Fruit fly (Drosophila melanogaster) whole organism, embryonic: ENCODE measurements around the gene Rip11.

ENCODE experiments used
- ATbp ChIP-seq: fragments of 200-800 bp; sonication (Bioruptor generic); optimal IDR thresholded peaks from 2 replicates; lab custom pipeline; 2017; ENCODE audit warnings: missing biosample characterization, mild to moderate bottlenecking, missing genetic modification characterization, missing genetic modification reagents
- Atf-2 ChIP-seq: fragments of 200-800 bp; sonication (Bioruptor generic); optimal IDR thresholded peaks from 2 replicates; lab custom pipeline; 2016; ENCODE audit warnings: missing biosample characterization, missing genetic modification characterization
- CG12071 ChIP-seq: fragments of 200-800 bp; sonication (Bioruptor generic); optimal IDR thresholded peaks from 3 replicates; lab custom pipeline; 2018; ENCODE audit warnings: missing biosample characterization, mild to moderate bottlenecking, missing genetic modification characterization
- CG12942 ChIP-seq: fragments of 200-800 bp; sonication (Bioruptor generic); optimal IDR thresholded peaks from 3 replicates; lab custom pipeline; 2016; ENCODE audit warnings: missing biosample characterization, missing genetic modification characterization
- CG13287 ChIP-seq: fragments of 200-800 bp; sonication (Bioruptor generic); IDR thresholded peaks from 2 replicates; pipeline ENCODE4 v1.3.6; 2022; ENCODE audit warnings: missing biosample characterization, missing genetic modification characterization; ENCODE audit not compliant: partially characterized antibody
- CG14710 ChIP-seq: fragments of 200-800 bp; sonication (Bioruptor generic); optimal IDR thresholded peaks from 3 replicates; lab custom pipeline; 2019; ENCODE audit warnings: missing biosample characterization, mild to moderate bottlenecking, missing genetic modification characterization, moderate library complexity
- CG17829 ChIP-seq: fragments of 200-800 bp; optimal IDR thresholded peaks from 2 replicates; lab custom pipeline; 2019; ENCODE audit warnings: missing biosample characterization, mild to moderate bottlenecking, missing genetic modification characterization, moderate library complexity
- CG1792 ChIP-seq: fragments of 200-800 bp; sonication (Bioruptor generic); optimal IDR thresholded peaks from 2 replicates; lab custom pipeline; 2016; ENCODE audit warnings: missing biosample characterization, missing genetic modification characterization
- CG18599 ChIP-seq: fragments of 200-800 bp; sonication (Bioruptor generic); optimal IDR thresholded peaks from 3 replicates; lab custom pipeline; 2017; ENCODE audit warnings: missing biosample characterization, missing genetic modification characterization, mild to moderate bottlenecking, moderate library complexity, missing genetic modification reagents
- CG30431 ChIP-seq: fragments of 200-800 bp; sonication (Bioruptor generic); optimal IDR thresholded peaks from 2 replicates; lab custom pipeline; 2017; ENCODE audit warnings: missing biosample characterization, missing genetic modification characterization
- CG31388 ChIP-seq: fragments of 200-800 bp; sonication (Bioruptor generic); optimal IDR thresholded peaks from 2 replicates; lab custom pipeline; 2016; ENCODE audit warnings: missing biosample characterization, missing genetic modification characterization
- CG34224 ChIP-seq: fragments of 200-800 bp; sonication (Bioruptor generic); IDR thresholded peaks from 3 replicates; pipeline ENCODE4 v1.3.6; 2022; ENCODE audit warnings: missing biosample characterization, missing genetic modification characterization; ENCODE audit not compliant: partially characterized antibody
- CG3847 ChIP-seq: fragments of 200-800 bp; sonication (Bioruptor generic); IDR thresholded peaks from 2 replicates; pipeline ENCODE4 v1.3.6; 2022; ENCODE audit warnings: missing biosample characterization, missing genetic modification characterization
- CG7271 ChIP-seq: fragments of 200-800 bp; sonication (Bioruptor generic); optimal IDR thresholded peaks from 2 replicates; lab custom pipeline; 2018; ENCODE audit warnings: missing biosample characterization, mild to moderate bottlenecking, missing genetic modification characterization, moderate library complexity
- CG7928 ChIP-seq: fragments of 200-800 bp; sonication (Bioruptor generic); optimal IDR thresholded peaks from 2 replicates; lab custom pipeline; 2017; ENCODE audit warnings: missing biosample characterization, mild to moderate bottlenecking, missing genetic modification characterization
- CG7963 ChIP-seq: fragments of 200-800 bp; sonication (Bioruptor generic); IDR thresholded peaks from 3 replicates; pipeline ENCODE4 v1.3.6; 2022; ENCODE audit warnings: missing biosample characterization, missing genetic modification characterization; ENCODE audit not compliant: partially characterized antibody
- CG8765 ChIP-seq: fragments of 200-800 bp; sonication (Bioruptor generic); IDR thresholded peaks from 2 replicates; pipeline ENCODE4 v1.3.6; 2022; ENCODE audit warnings: missing biosample characterization, missing genetic modification characterization
- CG9609 ChIP-seq: fragments of 200-800 bp; sonication (Bioruptor generic); optimal IDR thresholded peaks from 3 replicates; lab custom pipeline; 2016; ENCODE audit warnings: missing biosample characterization, missing genetic modification characterization
- CHES-1-like ChIP-seq: fragments of 200-800 bp; sonication (Bioruptor generic); optimal IDR thresholded peaks from 2 replicates; lab custom pipeline; 2016; ENCODE audit warnings: missing biosample characterization, missing genetic modification characterization
- Dbx ChIP-seq: fragments of 200-800 bp; sonication (Bioruptor generic); IDR thresholded peaks from 3 replicates; pipeline ENCODE4 v1.3.6; 2022; ENCODE audit warnings: missing biosample characterization, missing genetic modification characterization
- Dref ChIP-seq: fragments of 200-800 bp; sonication (Bioruptor generic); IDR thresholded peaks from 2 replicates; pipeline ENCODE4 v1.3.6; 2022; ENCODE audit warnings: missing biosample characterization, missing genetic modification characterization
- Ets97D ChIP-seq: fragments of 200-800 bp; sonication (Bioruptor generic); optimal IDR thresholded peaks from 3 replicates; lab custom pipeline; 2016; ENCODE audit warnings: missing biosample characterization, missing genetic modification characterization
- Fer1 ChIP-seq: fragments of 200-800 bp; sonication (Bioruptor generic); optimal IDR thresholded peaks from 2 replicates; lab custom pipeline; 2017; ENCODE audit warnings: missing biosample characterization, mild to moderate bottlenecking, missing genetic modification characterization
- Hr51 ChIP-seq, 2 experiments: fragments of 200-800 bp; sonication (Bioruptor generic); optimal IDR thresholded peaks; 2 replicates in 1 of 2; 3 replicates in 1 of 2; lab custom pipeline; 2016 to 2018; ENCODE audit warnings: missing biosample characterization in 2 of 2, missing genetic modification characterization in 2 of 2, mild to moderate bottlenecking in 1 of 2, moderate library complexity in 1 of 2
- Kr ChIP-seq: fragments of 200-800 bp; sonication (Bioruptor generic); optimal IDR thresholded peaks from 2 replicates; lab custom pipeline; 2017; ENCODE audit warnings: missing biosample characterization, mild to moderate bottlenecking, missing genetic modification characterization
- MESR4 ChIP-seq: fragments of 200-800 bp; sonication (Bioruptor generic); optimal IDR thresholded peaks from 2 replicates; lab custom pipeline; 2018; ENCODE audit warnings: missing biosample characterization, mild to moderate bottlenecking, missing genetic modification characterization, moderate library complexity
- NK7.1 ChIP-seq: fragments of 200-800 bp; sonication (Bioruptor generic); optimal IDR thresholded peaks from 3 replicates; lab custom pipeline; 2016; ENCODE audit warnings: missing biosample characterization, missing genetic modification characterization
- Nf-YB ChIP-seq: fragments of 200-800 bp; sonication (Bioruptor generic); optimal IDR thresholded peaks from 3 replicates; lab custom pipeline; 2019; ENCODE audit warnings: missing biosample characterization, mild to moderate bottlenecking, missing genetic modification characterization, moderate library complexity
- Oaz ChIP-seq: fragments of 200-800 bp; sonication (Bioruptor generic); IDR thresholded peaks from 2 replicates; pipeline ENCODE4 v1.3.6; 2022; ENCODE audit warnings: missing biosample characterization, missing genetic modification characterization
- Rx ChIP-seq: fragments of 200-800 bp; sonication (Bioruptor generic); IDR thresholded peaks from 2 replicates; pipeline ENCODE4 v1.3.6; 2022; ENCODE audit warnings: missing biosample characterization, missing genetic modification characterization
- TFAM ChIP-seq: fragments of 200-800 bp; sonication (Bioruptor generic); optimal IDR thresholded peaks from 2 replicates; lab custom pipeline; 2017; ENCODE audit warnings: missing biosample characterization, missing genetic modification characterization, inconsistent platforms
- Taf1 ChIP-seq: fragments of 200-800 bp; sonication (Bioruptor generic); IDR thresholded peaks from 2 replicates; pipeline ENCODE4 v1.3.6; 2022; ENCODE audit warnings: missing biosample characterization, missing genetic modification characterization
- Usf ChIP-seq: fragments of 200-800 bp; sonication (Bioruptor generic); optimal IDR thresholded peaks from 2 replicates; lab custom pipeline; 2017; ENCODE audit warnings: missing genotype, missing biosample characterization, missing genetic modification characterization
- ato ChIP-seq: fragments of 200-800 bp; sonication (Bioruptor generic); IDR thresholded peaks from 2 replicates; pipeline ENCODE4 v1.3.6; 2022; ENCODE audit warnings: missing biosample characterization, missing genetic modification characterization; ENCODE audit not compliant: partially characterized antibody
- dmrt11E ChIP-seq: fragments of 200-800 bp; sonication (Bioruptor generic); optimal IDR thresholded peaks from 3 replicates; lab custom pipeline; 2018; ENCODE audit warnings: missing biosample characterization, mild to moderate bottlenecking, missing genetic modification characterization, moderate library complexity
- exex ChIP-seq: fragments of 200-800 bp; sonication (Bioruptor generic); optimal IDR thresholded peaks from 4 replicates; lab custom pipeline; 2018; ENCODE audit warnings: missing biosample characterization, mild to moderate bottlenecking, missing genetic modification characterization, moderate library complexity
- hkb ChIP-seq, 2 experiments: fragments of 200-800 bp in 1 of 2; fragments of >200 bp in 1 of 2; sonication (Bioruptor generic) in 1 of 2; IDR thresholded peaks in 1 of 2; optimal IDR thresholded peaks in 1 of 2; 2 replicates each; pipeline versions ENCODE4 v1.3.6 to Lab custom; 2017 to 2022; ENCODE audit warnings: missing biosample characterization in 1 of 2, missing genetic modification characterization in 1 of 2
- lab ChIP-seq: fragments of 200-800 bp; sonication (Bioruptor generic); optimal IDR thresholded peaks from 3 replicates; lab custom pipeline; 2017; ENCODE audit warnings: missing biosample characterization, missing genetic modification characterization, mild to moderate bottlenecking, moderate library complexity, missing genetic modification reagents
- pho ChIP-seq: fragments of 200-800 bp; sonication (Bioruptor generic); optimal IDR thresholded peaks from 2 replicates; lab custom pipeline; 2016; ENCODE audit warnings: missing biosample characterization, missing genetic modification characterization
- phol ChIP-seq: fragments of 200-800 bp; sonication (Bioruptor generic); optimal IDR thresholded peaks from 3 replicates; lab custom pipeline; 2018; ENCODE audit warnings: missing biosample characterization, mild to moderate bottlenecking, missing genetic modification characterization, moderate library complexity
- sima ChIP-seq: fragments of 200-800 bp; sonication (Bioruptor generic); optimal IDR thresholded peaks from 2 replicates; lab custom pipeline; 2016; ENCODE audit warnings: missing biosample characterization, missing genetic modification characterization
- slp2 ChIP-seq: fragments of 200-800 bp; sonication (Bioruptor generic); optimal IDR thresholded peaks from 2 replicates; lab custom pipeline; 2016; ENCODE audit warnings: missing biosample characterization, missing genetic modification characterization
- sob ChIP-seq: fragments of 200-800 bp; sonication (Bioruptor generic); IDR thresholded peaks from 2 replicates; pipeline ENCODE4 v1.3.6; 2022; ENCODE audit warnings: missing biosample characterization, missing genetic modification characterization
- tna ChIP-seq: fragments of 200-800 bp; sonication (Bioruptor generic); IDR thresholded peaks from 2 replicates; pipeline ENCODE4 v1.3.6; 2022; ENCODE audit warnings: missing biosample characterization, missing genetic modification characterization; ENCODE audit not compliant: partially characterized antibody
- trem ChIP-seq: fragments of 200-800 bp; optimal IDR thresholded peaks from 3 replicates; lab custom pipeline; 2019; ENCODE audit warnings: missing biosample characterization, mild to moderate bottlenecking, missing genetic modification characterization, moderate library complexity
- twi ChIP-seq: fragments of 200-800 bp; optimal IDR thresholded peaks from 2 replicates; lab custom pipeline; 2019; ENCODE audit warnings: missing biosample characterization, mild to moderate bottlenecking, missing genetic modification characterization, moderate library complexity
- unc-4 ChIP-seq: fragments of 200-800 bp; sonication (Bioruptor generic); IDR thresholded peaks from 2 replicates; pipeline ENCODE4 v1.3.6; 2022; ENCODE audit warnings: missing biosample characterization, missing genetic modification characterization; ENCODE audit not compliant: partially characterized antibody
- vfl ChIP-seq: fragments of 200-800 bp; sonication (Bioruptor generic); optimal IDR thresholded peaks from 2 replicates; lab custom pipeline; 2016; ENCODE audit warnings: missing biosample characterization, missing genetic modification characterization
- wor ChIP-seq: fragments of 200-800 bp; sonication (Bioruptor generic); IDR thresholded peaks from 2 replicates; pipeline ENCODE4 v1.3.6; 2022; ENCODE audit warnings: missing biosample characterization, missing genetic modification characterization
- zf30C ChIP-seq: fragments of 200-800 bp; sonication (Bioruptor generic); optimal IDR thresholded peaks from 3 replicates; lab custom pipeline; 2018; ENCODE audit warnings: missing biosample characterization, mild to moderate bottlenecking, missing genetic modification characterization
- zfh1 ChIP-seq: fragments of 200-800 bp; sonication (Bioruptor generic); IDR thresholded peaks from 3 replicates; pipeline ENCODE4 v1.3.6; 2022; ENCODE audit warnings: missing biosample characterization, missing genetic modification characterization

Rip11 gene

dm6 chrX:18652879-18653278 is 5.4 kb upstream of the Rip11 start, which contains the start of gene Ing3 (continued):
- TF ChIP-seq Nf-YB (GFP tag; lab: Kevin White, UChicago) (no peak), lab (GFP tag; lab: Kevin White, UChicago) (no peak), Hr51 (GFP tag; optimal IDR thresholded peaks at IDR 0.05; lab: Kevin White, UChicago) (no peak), CG7963 (GFP tag; lab: Robert Waterston, UW) (no peak), Dbx (GFP tag; lab: Robert Waterston, UW) (no peak), CG7928 (no peak), TFAM (GFP tag; lab: Kevin White, UChicago) (no peak), CG9609 (no peak), CG12071 (GFP tag; lab: Kevin White, UChicago) (no peak), hkb (optimal IDR thresholded peaks at IDR 0.05; lab: Kevin White, UChicago) (no peak), hkb (GFP tag; IDR thresholded peaks at IDR 0.05; lab: Robert Waterston, UW) (no peak), CG31388 (GFP tag; lab: Kevin White, UChicago) (no peak), phol (tag; lab: Kevin White, UChicago) (peak; percentile 19), ATbp (GFP tag; lab: Kevin White, UChicago) (no peak), Atf-2 (GFP tag; lab: Kevin White, UChicago) (no peak), Fer1 (GFP tag; lab: Kevin White, UChicago) (no peak), slp2 (GFP tag; lab: Kevin White, UChicago) (no peak), sima (GFP tag; lab: Kevin White, UChicago) (no peak), twi (no peak), Rx (GFP tag; lab: Robert Waterston, UW) (no peak), Taf1 (GFP tag; lab: Robert Waterston, UW) (no peak), CG34224 (GFP tag; lab: Robert Waterston, UW) (peak; percentile 53; the same call in 2 of the 3 replicates), CG13287 (GFP tag; lab: Robert Waterston, UW) (peak; percentile 75), Usf (GFP tag; lab: Kevin White, UChicago) (no peak), CG18599 (no peak), trem (tag; lab: Kevin White, UChicago) (peak; percentile 80), zfh1 (no peak), CG7271 (tag; lab: Kevin White, UChicago) (no peak), Dref (GFP tag; lab: Robert Waterston, UW) (peak; percentile 86), CG14710 (tag; lab: Kevin White, UChicago) (peak; percentile 38), NK7.1 (no peak), zf30C (GFP tag; lab: Kevin White, UChicago) (no peak), CG8765 (GFP tag; lab: Robert Waterston, UW) (no peak), Oaz (GFP tag; lab: Robert Waterston, UW) (no peak), Kr (GFP tag; lab: Kevin White, UChicago) (no peak), CG30431 (GFP tag; lab: Kevin White, UChicago) (no peak), tna (no peak), CG1792 (GFP tag; lab: Kevin White, UChicago) (no peak), CHES-1-like (GFP tag; lab: Kevin White, UChicago) (no peak), sob (GFP tag; lab: Robert Waterston, UW) (no peak), dmrt11E (tag; lab: Kevin White, UChicago) (no peak), wor (GFP tag; lab: Robert Waterston, UW) (no peak), CG12942 (GFP tag; lab: Kevin White, UChicago) (no peak), exex (no peak), unc-4 (GFP tag; lab: Robert Waterston, UW) (peak; percentile 74), Ets97D (GFP tag; lab: Kevin White, UChicago) (peak; percentile 30), CG3847 (GFP tag; lab: Robert Waterston, UW) (no peak), CG17829 (tag; lab: Kevin White, UChicago) (no peak), ato (GFP tag; lab: Robert Waterston, UW) (peak; percentile 63), pho (GFP tag; lab: Kevin White, UChicago) (no peak), vfl (GFP tag; lab: Kevin White, UChicago) (no peak), MESR4 (peak; percentile 64)
